Worm (Caenorhabditis elegans): Measurements from ENCODE around the gene fbxa-5.

fbxa-5 gene

DNA sequence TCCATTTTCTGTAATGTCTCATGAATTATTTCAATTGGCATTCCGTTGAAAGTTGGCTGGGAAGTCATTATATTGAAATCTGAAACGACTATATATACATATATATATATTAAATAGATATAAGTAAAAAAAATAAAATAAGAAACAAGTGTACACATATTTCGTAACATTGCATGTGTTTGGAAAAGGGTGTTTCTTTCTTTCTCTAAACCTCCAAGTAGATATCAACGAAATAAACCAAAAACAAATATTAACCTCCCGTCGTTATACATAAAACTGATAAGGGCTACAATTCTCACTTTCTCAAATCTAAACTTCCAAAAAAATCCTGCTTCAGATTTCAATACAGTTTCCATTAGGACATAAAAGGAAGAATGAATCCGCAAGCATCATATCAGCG, 31.9 kb downstream of the fbxa-5 start, which contains the start of gene fbxa-79:
Gene fbxa-79, minus strand, starts transcription at position 86 of the 400 bp plus-strand sequence.
- TF ChIP-seq egl-43 (GFP tag; IDR thresholded peaks at IDR 0.05) (no peak), nhr-10 (tag; optimal IDR thresholded peaks at IDR 0.05) (no peak), dve-1 (tag; optimal IDR thresholded peaks at IDR 0.05; ENCODE audit: insufficient read depth) (peak; percentile 38), lin-1 (GFP tag; IDR thresholded peaks at IDR 0.05) (no peak), dmd-6 (GFP tag; IDR thresholded peaks at IDR 0.05) (peak; percentile 22; the same call in 1 of the 2 replicates), pqm-1 (tag; optimal IDR thresholded peaks at IDR 0.05) (peak; percentile 86), aly-2 (tag; optimal IDR thresholded peaks at IDR 0.05) (no peak), sdz-12 (GFP tag; optimal IDR thresholded peaks at IDR 0.05) (no peak), unc-62 (GFP tag; optimal IDR thresholded peaks at IDR 0.05 in 1 of 2) (peak in 1 of 2 experiments; percentile 25), unc-62 (tag; optimal IDR thresholded peaks at IDR 0.05) (no peak), hlh-11 (tag; optimal IDR thresholded peaks at IDR 0.05) (peak; percentile 31), nhr-111 (GFP tag; optimal IDR thresholded peaks at IDR 0.05) (no peak), ztf-7 (tag; optimal IDR thresholded peaks at IDR 0.05) (peak; percentile 66), zip-2 (tag; optimal IDR thresholded peaks at IDR 0.05) (peak; percentile 91), tag-97 (GFP tag; IDR thresholded peaks at IDR 0.05) (no peak), daf-16 (GFP tag; optimal IDR thresholded peaks at IDR 0.05) (no peak), daf-16 (tag; optimal IDR thresholded peaks at IDR 0.05) (peak; percentile 71), nhr-76 (tag; optimal IDR thresholded peaks at IDR 0.05) (no peak), nhr-28 (tag; optimal IDR thresholded peaks at IDR 0.05) (peak; percentile 78), aha-1 (tag) (peak; percentile 1), vab-7 (GFP tag; IDR thresholded peaks at IDR 0.05) (no peak), Y75B8A.6 (GFP tag; IDR thresholded peaks at IDR 0.05) (no peak), Y105C5A.15 (GFP tag; IDR thresholded peaks at IDR 0.05) (no peak)

DNA sequence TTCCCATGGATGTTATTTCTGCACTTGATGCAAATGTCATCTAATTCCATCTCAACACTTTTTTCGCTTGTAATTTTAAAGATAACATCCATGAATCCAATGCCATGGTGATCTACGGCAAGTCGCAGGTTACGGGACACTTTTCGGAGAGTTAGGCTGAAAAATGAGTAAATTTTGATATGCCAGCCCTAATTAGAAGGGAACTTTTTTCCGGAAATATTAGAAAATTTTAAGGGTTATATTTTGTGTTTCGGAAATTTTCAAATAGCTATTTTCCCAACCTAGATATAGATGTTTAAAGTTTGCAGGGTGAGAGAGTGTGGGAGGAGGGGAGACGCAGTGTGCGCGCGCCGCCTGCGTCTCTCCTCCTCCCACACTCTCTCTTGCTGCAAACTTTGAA, 32.8 kb downstream of the fbxa-5 start:
- TF ChIP-seq dpl-1 (GFP tag; optimal IDR thresholded peaks at IDR 0.05) (no peak), nhr-76 (tag; optimal IDR thresholded peaks at IDR 0.05) (no peak), Y5F2A.4 (GFP tag; optimal IDR thresholded peaks at IDR 0.05) (no peak), unc-62 (GFP tag; optimal IDR thresholded peaks at IDR 0.05 in 1 of 2) (peak in 1 of 2 experiments; percentile 77), unc-62 (tag; optimal IDR thresholded peaks at IDR 0.05) (no peak), aha-1 (tag) (peak; percentile 23), hlh-11 (tag; optimal IDR thresholded peaks at IDR 0.05) (no peak), rbr-2 (tag; optimal IDR thresholded peaks at IDR 0.05) (no peak)

DNA sequence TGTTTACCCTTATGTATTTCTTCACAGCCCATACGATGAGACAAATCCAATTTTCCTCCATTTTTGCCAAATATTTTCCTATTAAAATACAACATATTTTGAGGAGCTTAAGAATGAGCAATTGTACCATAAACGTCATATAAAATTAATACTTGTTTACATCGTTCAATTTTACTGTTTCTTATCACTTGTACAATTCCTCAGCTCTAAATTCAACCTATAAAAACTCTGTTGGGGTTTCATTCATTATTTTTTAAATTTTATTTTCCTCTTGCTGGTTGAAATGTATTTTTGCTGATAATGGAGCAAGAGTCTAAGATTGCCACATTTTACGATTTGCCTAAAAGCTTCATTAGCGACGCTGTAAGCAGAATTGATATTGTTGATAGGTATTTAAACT, 36.7 kb downstream of the fbxa-5 start, which contains the start of gene fbxa-75:
Gene fbxa-75, plus strand, starts transcription at position 301 of the 400 bp plus-strand sequence.
- TF ChIP-seq lin-1 (GFP tag; IDR thresholded peaks at IDR 0.05) (no peak), unc-62 (GFP tag; optimal IDR thresholded peaks at IDR 0.05 in 1 of 2) (peak in 1 of 2 experiments; percentile 16), unc-62 (tag; optimal IDR thresholded peaks at IDR 0.05) (no peak)

DNA sequence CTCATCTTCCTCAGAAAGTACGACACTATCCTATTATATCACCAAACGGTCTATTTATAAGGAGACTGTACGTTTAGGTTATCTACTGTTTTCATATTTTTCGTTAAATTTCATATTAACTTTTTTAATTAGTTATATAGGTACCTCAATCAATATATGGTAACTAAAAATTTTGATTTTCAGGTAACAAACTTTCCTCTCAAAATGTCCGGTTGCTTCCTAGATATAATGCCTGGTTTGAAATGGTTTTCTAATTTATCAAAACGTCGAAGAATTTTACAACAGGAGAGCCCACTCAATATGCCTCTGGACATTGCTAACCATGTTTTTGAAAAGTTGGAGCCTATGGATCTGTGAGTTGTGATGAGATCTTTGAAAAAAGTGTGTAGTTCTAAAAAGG, 42.5 kb downstream of the fbxa-5 start, which contains the start of gene fbxa-28:
Gene fbxa-28, plus strand, starts transcription at position 301 of the 400 bp plus-strand sequence.
- TF ChIP-seq ama-1 (optimal IDR thresholded peaks at IDR 0.05) = no peak
- no peak for TF ChIP-seq cey-2 (tag; optimal IDR thresholded peaks at IDR 0.05; ENCODE audit: borderline replicate concordance, insufficient read depth)
- no peak for TF ChIP-seq F44E2.7 (GFP tag; IDR thresholded peaks at IDR 0.05)
- TF ChIP-seq nhr-77 (tag; optimal IDR thresholded peaks at IDR 0.05) = no peak
- TF ChIP-seq zip-2 (tag; optimal IDR thresholded peaks at IDR 0.05) = no peak
- no peak for TF ChIP-seq F37D6.2 (tag; optimal IDR thresholded peaks at IDR 0.05)
- TF ChIP-seq R02D3.7 (tag; optimal IDR thresholded peaks at IDR 0.05) = no peak

DNA sequence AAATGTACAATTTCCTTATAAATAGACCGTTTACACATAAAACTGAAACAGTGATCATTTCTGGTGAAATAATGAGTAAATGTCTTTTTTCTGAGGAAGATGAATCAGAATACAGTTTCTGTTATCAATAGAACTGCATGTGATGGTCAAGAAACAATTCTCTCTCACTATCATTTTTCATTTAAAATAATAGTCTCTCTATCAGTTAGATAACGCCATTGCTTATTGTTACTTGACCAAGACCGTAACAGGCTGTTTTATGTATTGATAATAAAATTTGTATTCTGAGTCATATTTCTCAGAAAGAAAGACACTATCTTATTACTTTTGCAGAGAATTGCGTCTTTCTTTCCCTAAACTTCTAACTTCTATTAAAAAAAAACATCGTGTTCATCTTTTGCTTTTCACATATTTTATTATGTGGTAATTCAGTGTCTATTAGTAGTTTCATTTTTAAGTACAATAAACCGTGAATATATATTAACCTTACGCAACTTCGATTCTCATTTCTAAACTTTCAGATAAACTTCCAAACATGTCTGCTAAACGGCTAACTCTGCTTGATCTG, 44.9 kb downstream of the fbxa-5 start, which contains the start of gene fbxa-35:
Gene fbxa-35, plus strand, starts transcription at position 518 of the 568 bp plus-strand sequence.
- TF ChIP-seq ceh-82 (tag; optimal IDR thresholded peaks at IDR 0.05) (no peak), hif-1 (tag; optimal IDR thresholded peaks at IDR 0.05) (no peak), nhr-28 (tag; optimal IDR thresholded peaks at IDR 0.05) (peak; percentile 65), F26F4.8 (GFP tag; conservative IDR thresholded peaks at IDR 0.05) (no peak), F49E8.2 (tag; optimal IDR thresholded peaks at IDR 0.05; ENCODE audit: borderline replicate concordance) (no peak), pqm-1 (tag; optimal IDR thresholded peaks at IDR 0.05) (peak; percentile 79), daf-16 (GFP tag; optimal IDR thresholded peaks at IDR 0.05) (no peak), daf-16 (tag; optimal IDR thresholded peaks at IDR 0.05) (peak; percentile 45), ztf-7 (tag; optimal IDR thresholded peaks at IDR 0.05) (no peak), nhr-237 (tag; optimal IDR thresholded peaks at IDR 0.05) (no peak), unc-62 (GFP tag; optimal IDR thresholded peaks at IDR 0.05 in 1 of 2) (peak in 1 of 2 experiments; percentile 85), unc-62 (tag; optimal IDR thresholded peaks at IDR 0.05) (no peak), hlh-11 (tag; optimal IDR thresholded peaks at IDR 0.05) (no peak), zip-2 (tag; optimal IDR thresholded peaks at IDR 0.05) (no peak), F44E2.7 (GFP tag; IDR thresholded peaks at IDR 0.05) (no peak), Y48G9A.11 (GFP tag; IDR thresholded peaks at IDR 0.05) (no peak), ceh-44 (GFP tag; IDR thresholded peaks at IDR 0.05) (no peak), nhr-77 (tag; optimal IDR thresholded peaks at IDR 0.05) (peak; percentile 54), daf-8 (GFP tag; IDR thresholded peaks at IDR 0.05) (no peak), gei-8 (GFP tag; optimal IDR thresholded peaks at IDR 0.05) (no peak), F10B5.3 (tag; optimal IDR thresholded peaks at IDR 0.05) (no peak), Y75B8A.6 (GFP tag; IDR thresholded peaks at IDR 0.05) (no peak)

All from whole organism, L4 larva.